Fruit fly (Drosophila melanogaster) whole organism, embryonic: Measurements from ENCODE around the gene CG10747.

Experiments
- CG11085 ChIP-seq: fragments of 200-800 bp; sonication (Bioruptor generic); IDR thresholded peaks from 2 replicates; pipeline ENCODE4 v1.3.6; 2022; ENCODE audit warnings: missing biosample characterization, missing genetic modification characterization
- CG11504 ChIP-seq: fragments of 200-800 bp; sonication (Bioruptor generic); optimal IDR thresholded peaks from 3 replicates; lab custom pipeline; 2019; ENCODE audit warnings: missing biosample characterization, mild to moderate bottlenecking, missing genetic modification characterization, moderate library complexity
- CG11695 ChIP-seq: fragments of 200-800 bp; sonication (Bioruptor generic); IDR thresholded peaks from 3 replicates; pipeline ENCODE4 v1.3.6; 2022; ENCODE audit warnings: missing biosample characterization, missing genetic modification characterization
- CG12659 ChIP-seq: fragments of 200-800 bp; sonication (Bioruptor generic); optimal IDR thresholded peaks from 3 replicates; lab custom pipeline; 2017; ENCODE audit warnings: mild to moderate bottlenecking, missing biosample characterization, missing genetic modification reagents, missing genetic modification characterization
- CG12769 ChIP-seq: fragments of 200-800 bp; sonication (Bioruptor generic); optimal IDR thresholded peaks from 2 replicates; lab custom pipeline; 2019; ENCODE audit warnings: missing biosample characterization, mild to moderate bottlenecking, missing genetic modification characterization, moderate library complexity
- CG14710 ChIP-seq: fragments of 200-800 bp; sonication (Bioruptor generic); optimal IDR thresholded peaks from 3 replicates; lab custom pipeline; 2019; ENCODE audit warnings: missing biosample characterization, mild to moderate bottlenecking, missing genetic modification characterization, moderate library complexity
- CG17802 ChIP-seq: fragments of 200-800 bp; sonication (Bioruptor generic); optimal IDR thresholded peaks from 2 replicates; lab custom pipeline; 2018; ENCODE audit warnings: missing biosample characterization, mild to moderate bottlenecking, missing genetic modification characterization, moderate library complexity
- CG32772 ChIP-seq: fragments of 200-800 bp; sonication (Bioruptor generic); IDR thresholded peaks from 2 replicates; pipeline ENCODE4 v1.3.6; 2022; ENCODE audit warnings: missing biosample characterization, missing genetic modification characterization
- CG4820 ChIP-seq: fragments of 200-800 bp; sonication (Bioruptor generic); optimal IDR thresholded peaks from 3 replicates; lab custom pipeline; 2016; ENCODE audit warnings: missing biosample characterization, missing genetic modification characterization
- CG4854 ChIP-seq: fragments of 200-800 bp; sonication (Bioruptor generic); optimal IDR thresholded peaks from 2 replicates; lab custom pipeline; 2016; ENCODE audit warnings: missing biosample characterization, missing genetic modification characterization, inconsistent platforms
- CG6175 ChIP-seq: fragments of 200-800 bp; sonication (Bioruptor generic); IDR thresholded peaks from 3 replicates; pipeline ENCODE4 v1.3.6; 2022; ENCODE audit warnings: missing biosample characterization, missing genetic modification characterization
- CG6765 ChIP-seq: fragments of 200-800 bp; sonication (Bioruptor generic); optimal IDR thresholded peaks from 3 replicates; lab custom pipeline; 2017; ENCODE audit warnings: missing biosample characterization, mild to moderate bottlenecking, missing genetic modification characterization
- CG8281 ChIP-seq: fragments of 200-800 bp; sonication (Bioruptor generic); optimal IDR thresholded peaks from 2 replicates; lab custom pipeline; 2018; ENCODE audit warnings: missing biosample characterization, mild to moderate bottlenecking, missing genetic modification characterization, moderate library complexity
- CG8290 ChIP-seq, 3 experiments: fragments of 200-800 bp; sonication (Bioruptor generic); optimal IDR thresholded peaks; 2 replicates each; lab custom pipeline; 2016 to 2019; ENCODE audit warnings: missing biosample characterization in 3 of 3, missing genetic modification characterization in 3 of 3, mild to moderate bottlenecking in 2 of 3, moderate library complexity in 1 of 3
- CG8388 ChIP-seq: fragments of 200-800 bp; sonication (Bioruptor generic); optimal IDR thresholded peaks from 2 replicates; lab custom pipeline; 2019; ENCODE audit warnings: missing biosample characterization, mild to moderate bottlenecking, missing genetic modification characterization, moderate library complexity
- CG8944 ChIP-seq: fragments of 200-800 bp; sonication (Bioruptor generic); optimal IDR thresholded peaks from 3 replicates; lab custom pipeline; 2016; ENCODE audit warnings: missing biosample characterization, missing genetic modification characterization
- CG9797 ChIP-seq: fragments of 200-800 bp; sonication (Bioruptor generic); optimal IDR thresholded peaks from 3 replicates; lab custom pipeline; 2018; ENCODE audit warnings: missing biosample characterization, mild to moderate bottlenecking, missing genetic modification characterization
- CG9817 ChIP-seq: fragments of 200-800 bp; sonication (Bioruptor generic); optimal IDR thresholded peaks from 2 replicates; lab custom pipeline; 2018; ENCODE audit warnings: missing biosample characterization, mild to moderate bottlenecking, missing genetic modification characterization, moderate library complexity
- CG9932 ChIP-seq: fragments of 200-800 bp; sonication (Bioruptor generic); IDR thresholded peaks from 2 replicates; pipeline ENCODE4 v1.3.6; 2022; ENCODE audit warnings: missing biosample characterization, missing genetic modification characterization
- Camta ChIP-seq: fragments of 200-800 bp; sonication (Bioruptor generic); optimal IDR thresholded peaks from 2 replicates; lab custom pipeline; 2016; ENCODE audit warnings: missing biosample characterization, missing genetic modification characterization
- D19B ChIP-seq: fragments of 200-800 bp; sonication (Bioruptor generic); optimal IDR thresholded peaks from 2 replicates; lab custom pipeline; 2017; ENCODE audit warnings: missing biosample characterization, mild to moderate bottlenecking, missing genetic modification characterization
- Deaf1 ChIP-seq: fragments of 200-800 bp; optimal IDR thresholded peaks from 3 replicates; lab custom pipeline; 2019; ENCODE audit warnings: missing biosample characterization, mild to moderate bottlenecking, missing genetic modification characterization, moderate library complexity
- Dek ChIP-seq: fragments of 200-800 bp; sonication (Bioruptor generic); optimal IDR thresholded peaks from 3 replicates; lab custom pipeline; 2019; ENCODE audit warnings: missing biosample characterization, mild to moderate bottlenecking, missing genetic modification characterization, moderate library complexity
- Dll ChIP-seq: fragments of 200-800 bp; sonication (Bioruptor generic); IDR thresholded peaks from 4 replicates; pipeline ENCODE4 v1.3.6; 2022; ENCODE audit warnings: missing biosample characterization, missing genetic modification characterization; ENCODE audit not compliant: partially characterized antibody
- Doc2 ChIP-seq: fragments of 200-800 bp; sonication (Bioruptor generic); IDR thresholded peaks from 2 replicates; pipeline ENCODE4 v1.3.6; 2022; ENCODE audit warnings: missing biosample characterization, missing genetic modification characterization
- Med ChIP-seq: fragments of 200-800 bp; sonication (Bioruptor generic); peaks from one replicate; lab custom pipeline; 2016; ENCODE audit warnings: missing biosample characterization, missing genetic modification characterization, mild to moderate bottlenecking, inconsistent platforms, moderate library complexity
- Meics ChIP-seq: fragments of 200-800 bp; sonication (Bioruptor generic); optimal IDR thresholded peaks from 2 replicates; lab custom pipeline; 2017; ENCODE audit warnings: missing biosample characterization, mild to moderate bottlenecking, missing genetic modification characterization
- Myb ChIP-seq: fragments of 200-800 bp; sonication (Bioruptor generic); optimal IDR thresholded peaks from 2 replicates; lab custom pipeline; 2016; ENCODE audit warnings: missing biosample characterization, missing genetic modification characterization
- Pdp1 ChIP-seq, 2 experiments: fragments of 200-800 bp; sonication (Bioruptor generic); optimal IDR thresholded peaks; 3 replicates each; lab custom pipeline; 2016; ENCODE audit warnings: missing biosample characterization in 2 of 2, missing genetic modification characterization in 2 of 2, mild to moderate bottlenecking in 1 of 2, moderate library complexity in 1 of 2
- Rfx ChIP-seq: fragments of 200-800 bp; sonication (Bioruptor generic); IDR thresholded peaks from 2 replicates; pipeline ENCODE4 v1.3.6; 2022; ENCODE audit warnings: missing biosample characterization, missing genetic modification characterization
- Spps ChIP-seq: fragments of 200-800 bp; sonication (Bioruptor generic); optimal IDR thresholded peaks from 2 replicates; lab custom pipeline; 2018; ENCODE audit warnings: missing biosample characterization, mild to moderate bottlenecking, missing genetic modification characterization
- Taf1 ChIP-seq: fragments of 200-800 bp; sonication (Bioruptor generic); IDR thresholded peaks from 2 replicates; pipeline ENCODE4 v1.3.6; 2022; ENCODE audit warnings: missing biosample characterization, missing genetic modification characterization
- al ChIP-seq: fragments of 200-800 bp; sonication (Bioruptor generic); IDR thresholded peaks from 2 replicates; pipeline ENCODE4 v1.3.6; 2022; ENCODE audit warnings: missing biosample characterization, missing genetic modification characterization
- ap ChIP-seq: fragments of 200-800 bp; sonication (Bioruptor generic); IDR thresholded peaks from 2 replicates; pipeline ENCODE4 v1.3.6; 2022; ENCODE audit warnings: missing biosample characterization, missing genetic modification characterization
- chinmo ChIP-seq: fragments of 200-800 bp; sonication (Bioruptor generic); IDR thresholded peaks from 4 replicates; pipeline ENCODE4 v1.3.6; 2022; ENCODE audit warnings: missing biosample characterization, missing genetic modification characterization; ENCODE audit not compliant: partially characterized antibody
- danr ChIP-seq: fragments of 200-800 bp; sonication (Bioruptor generic); IDR thresholded peaks from 2 replicates; pipeline ENCODE4 v1.3.6; 2022; ENCODE audit warnings: missing biosample characterization, missing genetic modification characterization
- gce ChIP-seq: fragments of 200-800 bp; sonication (Bioruptor generic); IDR thresholded peaks from 3 replicates; pipeline ENCODE4 v1.3.6; 2022; ENCODE audit warnings: missing biosample characterization, missing genetic modification characterization
- gro ChIP-seq: fragments of 200-800 bp; sonication (Bioruptor generic); optimal IDR thresholded peaks from 2 replicates; lab custom pipeline; 2016; ENCODE audit warnings: missing biosample characterization, missing genetic modification characterization
- hbn ChIP-seq: fragments of 200-800 bp; sonication (Bioruptor generic); IDR thresholded peaks from 2 replicates; pipeline ENCODE4 v1.3.6; 2022; ENCODE audit warnings: missing biosample characterization, missing genetic modification characterization; ENCODE audit not compliant: partially characterized antibody
- klu ChIP-seq: fragments of 200-800 bp; sonication (Bioruptor generic); IDR thresholded peaks from 2 replicates; pipeline ENCODE4 v1.3.6; 2022; ENCODE audit warnings: missing biosample characterization, missing genetic modification characterization
- mld ChIP-seq: fragments of 200-800 bp; sonication (Bioruptor generic); IDR thresholded peaks from 3 replicates; pipeline ENCODE4 v1.3.6; 2022; ENCODE audit warnings: missing biosample characterization, missing genetic modification characterization; ENCODE audit not compliant: partially characterized antibody
- peb ChIP-seq: fragments of 200-800 bp; sonication (Bioruptor generic); IDR thresholded peaks from 2 replicates; pipeline ENCODE4 v1.3.6; 2022; ENCODE audit warnings: missing biosample characterization, missing genetic modification characterization
- pfk ChIP-seq: fragments of 200-800 bp; sonication (Bioruptor generic); optimal IDR thresholded peaks from 2 replicates; lab custom pipeline; 2018; ENCODE audit warnings: missing biosample characterization, mild to moderate bottlenecking, missing genetic modification characterization, moderate library complexity
- prd ChIP-seq, 3 experiments: fragments of >200 bp in 2 of 3; fragments of 200-800 bp in 1 of 3; sonication (Bioruptor generic) in 1 of 3; optimal IDR thresholded peaks in 2 of 3; IDR thresholded peaks in 1 of 3; 2 replicates in 2 of 3; 3 replicates in 1 of 3; pipeline versions ENCODE4 v1.3.6 to Lab custom; 2017 to 2022; ENCODE audit warnings: missing biosample characterization in 1 of 3, missing genetic modification characterization in 1 of 3
- sens ChIP-seq: fragments of 200-800 bp; sonication (Bioruptor generic); peaks from one replicate; lab custom pipeline; 2016; ENCODE audit warnings: missing biosample characterization, missing genetic modification characterization
- sr ChIP-seq: fragments of 200-800 bp; sonication (Bioruptor generic); IDR thresholded peaks from 3 replicates; pipeline ENCODE4 v1.3.6; 2022; ENCODE audit warnings: missing biosample characterization, missing genetic modification characterization
- ssp ChIP-seq: fragments of 200-800 bp; sonication (Bioruptor generic); IDR thresholded peaks from 2 replicates; pipeline ENCODE4 v1.3.6; 2022; ENCODE audit warnings: missing biosample characterization, missing genetic modification characterization
- tna ChIP-seq: fragments of 200-800 bp; sonication (Bioruptor generic); IDR thresholded peaks from 2 replicates; pipeline ENCODE4 v1.3.6; 2022; ENCODE audit warnings: missing biosample characterization, missing genetic modification characterization; ENCODE audit not compliant: partially characterized antibody
- vvl ChIP-seq: fragments of 200-800 bp; sonication (Bioruptor generic); IDR thresholded peaks from 2 replicates; pipeline ENCODE4 v1.3.6; 2022; ENCODE audit warnings: missing biosample characterization, missing genetic modification characterization

Gene CG10747

dm6 chr2L:20080772-20081171 lies 10.4 kb downstream of the CG10747 start:
- TF ChIP-seq CG17802, result no peak
- no peak for TF ChIP-seq mld
- TF ChIP-seq sr (GFP tag; lab: Robert Waterston, UW), result no peak
- peak; percentile 74 for TF ChIP-seq vvl
- no peak for TF ChIP-seq Doc2
- no peak for TF ChIP-seq CG6765 (GFP tag; lab: Kevin White, UChicago)
- TF ChIP-seq chinmo (GFP tag; lab: Robert Waterston, UW), result 0 out of 4 replicates have a peak, but pooled peaks have one; percentile 70
- no peak for TF ChIP-seq Deaf1 (tag; lab: Kevin White, UChicago)
- TF ChIP-seq Med, result peak; percentile 21
- no peak for TF ChIP-seq gro (GFP tag; lab: Kevin White, UChicago)
- no peak for TF ChIP-seq CG8290 (GFP tag; optimal IDR thresholded peaks at IDR 0.05; lab: Kevin White, UChicago)
- TF ChIP-seq CG8290 (tag; optimal IDR thresholded peaks at IDR 0.05; lab: Kevin White, UChicago), result no peak
- TF ChIP-seq CG12769, result peak; percentile 8
- TF ChIP-seq CG14710 (tag; lab: Kevin White, UChicago), result no peak
- TF ChIP-seq sens (GFP tag; lab: Kevin White, UChicago), result peak; percentile 15

- TF ChIP-seq CG9932 (GFP tag; lab: Robert Waterston, UW) (peak; percentile 53), CG9817 (tag; lab: Kevin White, UChicago) (no peak), pfk (GFP tag; lab: Kevin White, UChicago) (no peak), Dek (tag; lab: Kevin White, UChicago) (no peak), CG9797 (GFP tag; lab: Kevin White, UChicago) (no peak), CG11085 (no peak), klu (GFP tag; lab: Robert Waterston, UW) (0 out of 2 replicates have a peak, but pooled peaks have one; percentile 28), CG4854 (GFP tag; lab: Kevin White, UChicago) (no peak), D19B (GFP tag; lab: Kevin White, UChicago) (no peak), CG11504 (peak; percentile 23), al (GFP tag; lab: Robert Waterston, UW) (peak; percentile 24; the same call in 1 of the 2 replicates), peb (GFP tag; lab: Robert Waterston, UW) (no peak), danr (GFP tag; lab: Robert Waterston, UW) (peak; percentile 22; the same call in 1 of the 2 replicates), Meics (GFP tag; lab: Kevin White, UChicago) (peak; percentile 100), ap (GFP tag; lab: Robert Waterston, UW) (no peak), prd (optimal IDR thresholded peaks at IDR 0.05; lab: Kevin White, UChicago) (no peak), prd (GFP tag; IDR thresholded peaks at IDR 0.05; lab: Robert Waterston, UW) (peak; percentile 44; the same call in 1 of the 3 replicates), CG32772 (GFP tag; lab: Robert Waterston, UW) (peak; percentile 22; the same call in 1 of the 2 replicates), CG8281 (tag; lab: Kevin White, UChicago) (no peak), ssp (no peak), tna (no peak), Spps (no peak), CG8388 (no peak), sens (GFP tag; lab: Kevin White, UChicago) (peak; percentile 50), Dll (no peak), CG12659 (peak; percentile 26), CG8944 (GFP tag; lab: Kevin White, UChicago) (peak; percentile 22), CG4820 (GFP tag; lab: Kevin White, UChicago) (no peak), hbn (GFP tag; lab: Robert Waterston, UW) (no peak), Taf1 (0 out of 2 replicates have a peak, but pooled peaks have one; percentile 22), CG6175 (GFP tag; lab: Robert Waterston, UW) (peak; percentile 50; the same call in 1 of the 3 replicates), mld (no peak), Rfx (GFP tag; lab: Robert Waterston, UW) (peak; percentile 58), gce (no peak), Pdp1 (GFP tag; optimal IDR thresholded peaks at IDR 0.05; lab: Kevin White, UChicago) (peak in 1 of 2 experiments; percentile 31), Myb (GFP tag; lab: Kevin White, UChicago) (peak; percentile 16), Camta (no peak), CG11695 (0 out of 3 replicates have a peak, but pooled peaks have one; percentile 7)
Observed at dm6 chr2L:20078880-20079279, 12.3 kb downstream of the CG10747 start.
